Fruit fly (Drosophila melanogaster): ENCODE measurements around the gene sn.

sn gene

dm6 chrX:7986551-7986950 is 22.7 kb downstream of the sn start:
- no peak for TF ChIP-seq Sox15 (GFP tag; optimal IDR thresholded peaks at IDR 0.05)
- peak; percentile 5 for TF ChIP-seq Smox (GFP tag; optimal IDR thresholded peaks at IDR 0.05)
- TF ChIP-seq fkh (GFP tag; optimal IDR thresholded peaks at IDR 0.05), result no peak
- no peak for TF ChIP-seq CG9139 (GFP tag; optimal IDR thresholded peaks at IDR 0.05)
- TF ChIP-seq eg (GFP tag; IDR thresholded peaks at IDR 0.05), result no peak
- TF ChIP-seq CG11902 (GFP tag; optimal IDR thresholded peaks at IDR 0.05), result no peak
- no peak for TF ChIP-seq Ets96B (tag; optimal IDR thresholded peaks at IDR 0.05)
- no peak for TF ChIP-seq vri (GFP tag; optimal IDR thresholded peaks at IDR 0.05)
- TF ChIP-seq CG6808 (GFP tag; optimal IDR thresholded peaks at IDR 0.05), result peak; percentile 25
- no peak for TF ChIP-seq Hr39 (GFP tag; optimal IDR thresholded peaks at IDR 0.05)
- peak; percentile 13 for TF ChIP-seq esn (GFP tag; optimal IDR thresholded peaks at IDR 0.05)
- no peak for TF ChIP-seq CG8319 (GFP tag; optimal IDR thresholded peaks at IDR 0.05)
- TF ChIP-seq Eip78C (GFP tag), result peak; percentile 18
- TF ChIP-seq CG6792 (GFP tag; optimal IDR thresholded peaks at IDR 0.05), result no peak

- TF ChIP-seq CG16779 (tag; optimal IDR thresholded peaks at IDR 0.05) (no peak), CG15336 (GFP tag; IDR thresholded peaks at IDR 0.05) (0 out of 2 replicates have a peak, but pooled peaks have one; percentile 47), CG10669 (GFP tag; optimal IDR thresholded peaks at IDR 0.05) (no peak), CG4318 (GFP tag; optimal IDR thresholded peaks at IDR 0.05) (peak; percentile 3), Blimp-1 (GFP tag; optimal IDR thresholded peaks at IDR 0.05) (no peak), salr (GFP tag; optimal IDR thresholded peaks at IDR 0.05) (peak in 1 of 2 experiments; percentile 8), Met (GFP tag; optimal IDR thresholded peaks at IDR 0.05) (no peak), Hr39 (GFP tag; optimal IDR thresholded peaks at IDR 0.05) (no peak), vri (GFP tag; optimal IDR thresholded peaks at IDR 0.05) (no peak), Lpt (GFP tag; optimal IDR thresholded peaks at IDR 0.05) (no peak), acj6 (GFP tag; optimal IDR thresholded peaks at IDR 0.05) (peak; percentile 14), Eip78C (GFP tag) (peak; percentile 70), Sox102F (GFP tag; optimal IDR thresholded peaks at IDR 0.05) (no peak), CG3919 (GFP tag; optimal IDR thresholded peaks at IDR 0.05) (no peak), dsx (GFP tag; optimal IDR thresholded peaks at IDR 0.05; ENCODE audit: poor library complexity, severe bottlenecking) (no peak), net (GFP tag; optimal IDR thresholded peaks at IDR 0.05) (no peak), CG31627 (GFP tag; optimal IDR thresholded peaks at IDR 0.05) (no peak), Eip75B (GFP tag; optimal IDR thresholded peaks at IDR 0.05) (no peak), topi (GFP tag; optimal IDR thresholded peaks at IDR 0.05) (no peak), Eip93F (GFP tag; optimal IDR thresholded peaks at IDR 0.05) (no peak), CG34406 (GFP tag; optimal IDR thresholded peaks at IDR 0.05) (no peak), CG6276 (GFP tag; optimal IDR thresholded peaks at IDR 0.05) (no peak), Ets96B (tag; optimal IDR thresholded peaks at IDR 0.05) (no peak), Hr38 (GFP tag; optimal IDR thresholded peaks at IDR 0.05) (no peak), Sox15 (GFP tag; optimal IDR thresholded peaks at IDR 0.05) (no peak), Gug (GFP tag; IDR thresholded peaks at IDR 0.05) (no peak), Hr4 (GFP tag; optimal IDR thresholded peaks at IDR 0.05) (no peak), eg (GFP tag; IDR thresholded peaks at IDR 0.05) (peak; percentile 36; the same call in 1 of the 3 replicates), fkh (GFP tag; optimal IDR thresholded peaks at IDR 0.05) (peak; percentile 32), lz (GFP tag; optimal IDR thresholded peaks at IDR 0.05) (no peak), svp (GFP tag) (peak; percentile 20), fd85E (GFP tag; optimal IDR thresholded peaks at IDR 0.05) (no peak), OdsH (GFP tag; optimal IDR thresholded peaks at IDR 0.05) (peak; percentile 26), CG8319 (GFP tag; optimal IDR thresholded peaks at IDR 0.05) (no peak), Sox14 (GFP tag; optimal IDR thresholded peaks at IDR 0.05) (no peak), CG11294 (GFP tag; IDR thresholded peaks at IDR 0.05) (peak; percentile 23; the same call in 1 of the 2 replicates), achi (GFP tag; optimal IDR thresholded peaks at IDR 0.05) (peak; percentile 15), CG8632 (GFP tag; optimal IDR thresholded peaks at IDR 0.05) (no peak), pdm3 (GFP tag; optimal IDR thresholded peaks at IDR 0.05) (no peak), ss (GFP tag; optimal IDR thresholded peaks at IDR 0.05) (peak in 1 of 2 experiments; percentile 6), CG9139 (GFP tag; optimal IDR thresholded peaks at IDR 0.05) (no peak), CG8119 (GFP tag; IDR thresholded peaks at IDR 0.05) (0 out of 3 replicates have a peak, but pooled peaks have one; percentile 29), CG32006 (GFP tag; optimal IDR thresholded peaks at IDR 0.05) (peak; percentile 50), CG7368 (GFP tag; optimal IDR thresholded peaks at IDR 0.05) (no peak)
Observed at dm6 chrX:7995171-7995747, 31.4 kb downstream of the sn start, which contains the start of gene Tbh. Gene Tbh, plus strand, starts transcription at chrX:7995697.
